Worm (Caenorhabditis elegans): Measurements from ENCODE around the gene srw-23.

Gene srw-23

ce11 chrV:16873642-16874041, at the start of gene srw-23:
Gene srw-23, plus strand, starts transcription at chrV:16873942.
- no peak for TF ChIP-seq mab-5 (tag; optimal IDR thresholded peaks at IDR 0.05)
- TF ChIP-seq drap-1 (GFP tag; optimal IDR thresholded peaks at IDR 0.05) = no peak
- no peak for TF ChIP-seq nhr-76 (tag; optimal IDR thresholded peaks at IDR 0.05)
- no peak for TF ChIP-seq pha-4 (tag; optimal IDR thresholded peaks at IDR 0.05)
- TF ChIP-seq zip-8 (tag; optimal IDR thresholded peaks at IDR 0.05) = no peak
- no peak for TF ChIP-seq elt-1 (tag; optimal IDR thresholded peaks at IDR 0.05; ENCODE audit: borderline replicate concordance, insufficient read depth)
- no peak for TF ChIP-seq flh-1 (GFP tag; optimal IDR thresholded peaks at IDR 0.05)
- no peak for TF ChIP-seq tbx-8 (GFP tag; optimal IDR thresholded peaks at IDR 0.05)
- no peak for TF ChIP-seq unc-39 (tag; optimal IDR thresholded peaks at IDR 0.05)
- TF ChIP-seq ceh-43 (GFP tag; optimal IDR thresholded peaks at IDR 0.05) = no peak
- no peak for TF ChIP-seq hlh-1 (tag; optimal IDR thresholded peaks at IDR 0.05)
- TF ChIP-seq cnd-1 (tag; optimal IDR thresholded peaks at IDR 0.05) = no peak
- no peak for TF ChIP-seq M03D4.4 (tag; optimal IDR thresholded peaks at IDR 0.05)
- TF ChIP-seq snpc-4 (tag; optimal IDR thresholded peaks at IDR 0.05) = no peak
- TF ChIP-seq ces-1 (GFP tag; optimal IDR thresholded peaks at IDR 0.05) = no peak
- TF ChIP-seq bed-3 (GFP tag; optimal IDR thresholded peaks at IDR 0.05) = no peak
- no peak for TF ChIP-seq ztf-11 (tag; optimal IDR thresholded peaks at IDR 0.05)
- no peak for TF ChIP-seq lsy-2 (tag; optimal IDR thresholded peaks at IDR 0.05)
- TF ChIP-seq ceh-83 (GFP tag; optimal IDR thresholded peaks at IDR 0.05) = no peak
- TF ChIP-seq nhr-237 (tag; optimal IDR thresholded peaks at IDR 0.05) = no peak

- TF ChIP-seq mls-2 (tag; optimal IDR thresholded peaks at IDR 0.05) (no peak), nhr-76 (tag; optimal IDR thresholded peaks at IDR 0.05) (no peak), ceh-43 (GFP tag; optimal IDR thresholded peaks at IDR 0.05) (no peak), tbx-8 (GFP tag; optimal IDR thresholded peaks at IDR 0.05) (no peak), blmp-1 (tag; optimal IDR thresholded peaks at IDR 0.05) (no peak), drap-1 (GFP tag; optimal IDR thresholded peaks at IDR 0.05) (no peak), ces-1 (GFP tag; optimal IDR thresholded peaks at IDR 0.05) (no peak), nhr-28 (tag; optimal IDR thresholded peaks at IDR 0.05) (no peak), nhr-12 (tag; optimal IDR thresholded peaks at IDR 0.05) (no peak), unc-39 (tag; optimal IDR thresholded peaks at IDR 0.05) (no peak), lin-13 (tag; optimal IDR thresholded peaks at IDR 0.05) (no peak), ham-2 (GFP tag; optimal IDR thresholded peaks at IDR 0.05) (no peak), lin-32 (GFP tag; optimal IDR thresholded peaks at IDR 0.05) (no peak), sptf-1 (tag; optimal IDR thresholded peaks at IDR 0.05) (no peak), zip-8 (tag; optimal IDR thresholded peaks at IDR 0.05) (no peak), elt-3 (tag; optimal IDR thresholded peaks at IDR 0.05) (no peak)
Observed at ce11 chrV:16827485-16827884, 46.3 kb upstream of the srw-23 start, which contains the start of gene srh-216. Gene srh-216, minus strand, starts transcription at chrV:16827585.

ce11 chrV:16829396-16829795, 44.3 kb upstream of the srw-23 start, which contains the start of gene srh-214:
Gene srh-214, minus strand, starts transcription at chrV:16829755.
- TF ChIP-seq nhr-237 (tag; optimal IDR thresholded peaks at IDR 0.05) (no peak), lin-13 (tag; optimal IDR thresholded peaks at IDR 0.05) (no peak), bed-3 (GFP tag; optimal IDR thresholded peaks at IDR 0.05) (no peak), ham-2 (GFP tag; optimal IDR thresholded peaks at IDR 0.05) (no peak), nhr-76 (tag; optimal IDR thresholded peaks at IDR 0.05) (no peak), flh-1 (GFP tag; optimal IDR thresholded peaks at IDR 0.05) (no peak), hlh-1 (tag; optimal IDR thresholded peaks at IDR 0.05) (no peak), nhr-12 (tag; optimal IDR thresholded peaks at IDR 0.05) (no peak), lin-32 (GFP tag; optimal IDR thresholded peaks at IDR 0.05) (no peak), mls-2 (tag; optimal IDR thresholded peaks at IDR 0.05) (no peak), tbx-8 (GFP tag; optimal IDR thresholded peaks at IDR 0.05) (no peak), sptf-1 (tag; optimal IDR thresholded peaks at IDR 0.05) (no peak), drap-1 (GFP tag; optimal IDR thresholded peaks at IDR 0.05) (no peak), nhr-28 (tag; optimal IDR thresholded peaks at IDR 0.05) (no peak), ztf-11 (tag; optimal IDR thresholded peaks at IDR 0.05) (no peak), blmp-1 (tag; optimal IDR thresholded peaks at IDR 0.05) (no peak), zip-8 (tag; optimal IDR thresholded peaks at IDR 0.05) (no peak)

- TF ChIP-seq bed-3 (GFP tag; optimal IDR thresholded peaks at IDR 0.05) = no peak
Observed at ce11 chrV:16831310-16831709, 42.4 kb upstream of the srw-23 start.

- no peak for TF ChIP-seq ham-2 (GFP tag; optimal IDR thresholded peaks at IDR 0.05)
- TF ChIP-seq cnd-1 (tag; optimal IDR thresholded peaks at IDR 0.05) = no peak
- no peak for TF ChIP-seq nhr-76 (tag; optimal IDR thresholded peaks at IDR 0.05)
- no peak for TF ChIP-seq unc-62 (GFP tag; optimal IDR thresholded peaks at IDR 0.05)
- TF ChIP-seq ces-1 (GFP tag; optimal IDR thresholded peaks at IDR 0.05) = no peak
- no peak for TF ChIP-seq bed-3 (GFP tag; optimal IDR thresholded peaks at IDR 0.05)
- TF ChIP-seq mab-5 (tag; optimal IDR thresholded peaks at IDR 0.05) = no peak
- TF ChIP-seq M03D4.4 (tag; optimal IDR thresholded peaks at IDR 0.05) = no peak
Observed at ce11 chrV:16831921-16832320, 41.8 kb upstream of the srw-23 start, which contains the start of gene srh-215. Gene srh-215, minus strand, starts transcription at chrV:16832021.
